Worm (Caenorhabditis elegans): ENCODE results near the gene chil-24.
"Not testable (repeated sequence)": the region's sequence is repeated elsewhere in the genome, so short reads cannot be mapped to it uniquely, and the experiment has no call there.

The chil-24 gene

DNA sequence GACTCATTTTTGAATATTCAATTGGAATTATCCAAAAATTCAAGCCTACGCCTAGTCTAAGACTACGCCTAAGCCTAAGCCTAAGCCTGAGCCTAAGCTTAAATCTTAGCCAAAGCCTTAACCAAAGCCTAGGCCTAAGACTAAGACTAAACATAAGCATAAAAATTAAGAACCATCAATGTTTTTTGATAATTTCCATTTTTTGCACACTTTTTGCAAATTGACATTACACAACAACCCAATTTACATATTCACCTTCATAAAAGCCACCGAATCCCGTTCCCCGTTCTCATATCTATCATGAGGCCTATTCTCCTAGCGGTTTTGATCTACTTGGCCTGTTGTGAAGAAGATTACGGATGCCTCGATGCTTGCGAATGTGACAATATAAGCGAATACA lies 11.5 kb upstream of the chil-24 start, which contains the start of gene T10D4.7:
Gene T10D4.7, plus strand, starts transcription at position 301 of the 400 bp plus-strand sequence.
- TF ChIP-seq nhr-28 (tag; optimal IDR thresholded peaks at IDR 0.05) (no peak), unc-39 (tag; optimal IDR thresholded peaks at IDR 0.05) (no peak), lsy-2 (tag; optimal IDR thresholded peaks at IDR 0.05) (no peak), elt-3 (tag; optimal IDR thresholded peaks at IDR 0.05) (no peak), pha-4 (tag; optimal IDR thresholded peaks at IDR 0.05) (no peak), ces-1 (GFP tag; optimal IDR thresholded peaks at IDR 0.05) (no peak), lin-32 (GFP tag; optimal IDR thresholded peaks at IDR 0.05) (no peak), nhr-2 (tag; optimal IDR thresholded peaks at IDR 0.05) (no peak), hlh-1 (tag; optimal IDR thresholded peaks at IDR 0.05) (no peak), mab-5 (tag; optimal IDR thresholded peaks at IDR 0.05) (no peak), lin-13 (tag; optimal IDR thresholded peaks at IDR 0.05) (no peak), blmp-1 (tag; optimal IDR thresholded peaks at IDR 0.05) (no peak), nhr-76 (tag; optimal IDR thresholded peaks at IDR 0.05) (no peak), ceh-83 (GFP tag; optimal IDR thresholded peaks at IDR 0.05) (no peak), snpc-4 (tag; optimal IDR thresholded peaks at IDR 0.05) (no peak), M03D4.4 (tag; optimal IDR thresholded peaks at IDR 0.05) (no peak), nhr-12 (tag; optimal IDR thresholded peaks at IDR 0.05) (no peak), ham-2 (GFP tag; optimal IDR thresholded peaks at IDR 0.05) (no peak), unc-120 (tag; optimal IDR thresholded peaks at IDR 0.05; ENCODE audit: poor library complexity, severe bottlenecking) (no peak)

- no peak for TF ChIP-seq zip-8 (tag; optimal IDR thresholded peaks at IDR 0.05)
- no peak for TF ChIP-seq cnd-1 (tag; optimal IDR thresholded peaks at IDR 0.05)
- peak; percentile 30 for TF ChIP-seq sptf-1 (tag; optimal IDR thresholded peaks at IDR 0.05)
- TF ChIP-seq lin-13 (tag; optimal IDR thresholded peaks at IDR 0.05), result peak; percentile 17
- TF ChIP-seq unc-62 (GFP tag; optimal IDR thresholded peaks at IDR 0.05), result peak; percentile 28
- peak; percentile 9 for TF ChIP-seq ceh-39 (tag; optimal IDR thresholded peaks at IDR 0.05)
- no peak for TF ChIP-seq M03D4.4 (tag; optimal IDR thresholded peaks at IDR 0.05)
- peak; percentile 33 for TF ChIP-seq pha-4 (tag; optimal IDR thresholded peaks at IDR 0.05)
- no peak for TF ChIP-seq flh-1 (GFP tag; optimal IDR thresholded peaks at IDR 0.05)
- TF ChIP-seq mep-1 (tag; optimal IDR thresholded peaks at IDR 0.05), result peak; percentile 53
- TF ChIP-seq drap-1 (GFP tag; optimal IDR thresholded peaks at IDR 0.05), result no peak
- peak; percentile 18 for TF ChIP-seq hlh-1 (tag; optimal IDR thresholded peaks at IDR 0.05)
These were observed 10.0 kb upstream of the chil-24 start, which contains the start of gene T10D4.6 for ce11 chrII:3118907-3119382. TSS of gene T10D4.6 (plus strand) at chrII:3119332.

ce11 chrII:3123206-3123605 lies 5.8 kb upstream of the chil-24 start, which contains the start of gene srh-71:
TSS of gene srh-71 (plus strand) at chrII:3123506.
- TF ChIP-seq tbx-8 (GFP tag; optimal IDR thresholded peaks at IDR 0.05) (no peak), ham-2 (GFP tag; optimal IDR thresholded peaks at IDR 0.05) (no peak), mep-1 (tag; optimal IDR thresholded peaks at IDR 0.05) (no peak), bed-3 (GFP tag; optimal IDR thresholded peaks at IDR 0.05) (no peak), hlh-1 (tag; optimal IDR thresholded peaks at IDR 0.05) (no peak), elt-1 (tag; optimal IDR thresholded peaks at IDR 0.05; ENCODE audit: borderline replicate concordance, insufficient read depth) (no peak), ces-1 (GFP tag; optimal IDR thresholded peaks at IDR 0.05) (no peak), M03D4.4 (tag; optimal IDR thresholded peaks at IDR 0.05) (no peak), nhr-12 (tag; optimal IDR thresholded peaks at IDR 0.05) (no peak), nhr-76 (tag; optimal IDR thresholded peaks at IDR 0.05) (no peak), blmp-1 (tag; optimal IDR thresholded peaks at IDR 0.05) (no peak), lsy-2 (tag; optimal IDR thresholded peaks at IDR 0.05) (no peak)

DNA sequence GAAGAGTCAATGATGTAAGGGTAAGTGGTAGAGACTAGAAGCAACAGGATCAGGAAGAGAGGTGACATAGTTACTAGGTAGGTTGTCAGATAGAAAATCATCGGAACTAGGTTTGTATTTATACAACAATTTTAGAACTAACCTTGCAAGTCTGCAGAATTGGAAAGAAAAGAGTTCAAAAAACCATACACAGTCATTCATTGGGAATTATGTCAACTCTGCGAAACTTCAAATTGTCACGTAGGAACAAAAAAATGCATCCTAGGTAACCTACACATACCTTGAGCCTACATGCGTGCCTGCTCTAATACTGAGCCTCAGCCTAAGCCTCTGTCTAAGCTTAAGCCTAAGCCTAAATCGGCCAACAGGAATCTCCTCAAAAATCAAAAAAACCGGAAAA lies 2.6 kb upstream of the chil-24 start, which contains the start of gene ins-19:
Gene ins-19, minus strand, starts transcription at position 101 of the 400 bp plus-strand sequence.
- TF ChIP-seq cnd-1 (tag; optimal IDR thresholded peaks at IDR 0.05) (no peak), ces-1 (GFP tag; optimal IDR thresholded peaks at IDR 0.05) (no peak), M03D4.4 (tag; optimal IDR thresholded peaks at IDR 0.05) (no peak), tbx-8 (GFP tag; optimal IDR thresholded peaks at IDR 0.05) (no peak), mls-2 (tag; optimal IDR thresholded peaks at IDR 0.05) (no peak)

DNA sequence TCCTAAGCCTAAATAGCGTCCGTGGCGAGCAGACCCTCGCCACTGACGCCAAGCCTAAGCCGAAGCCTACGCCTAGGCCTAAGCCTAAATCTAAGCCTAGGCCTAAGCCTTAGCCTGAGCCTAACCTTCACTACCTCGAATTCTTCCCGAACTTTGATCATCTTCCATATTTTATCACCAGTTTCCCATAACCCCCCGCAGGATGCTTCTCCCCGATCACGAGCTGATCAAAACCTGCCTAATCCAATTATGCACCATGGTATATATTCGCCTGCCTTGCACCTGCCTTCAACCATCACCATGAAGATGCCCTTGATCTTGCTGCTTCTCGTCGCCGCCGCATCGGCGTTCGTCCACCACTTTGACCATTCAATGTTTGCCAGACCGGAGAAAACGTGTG lies 2.2 kb upstream of the chil-24 start, which contains the start of gene ins-31:
Gene ins-31, plus strand, starts transcription at position 301 of the 400 bp plus-strand sequence.
- TF ChIP-seq zip-8 (tag; optimal IDR thresholded peaks at IDR 0.05); ceh-39 (tag; optimal IDR thresholded peaks at IDR 0.05); ceh-43 (GFP tag; optimal IDR thresholded peaks at IDR 0.05): not testable (repeated sequence)
